Worm (Caenorhabditis elegans) whole organism, young adult: ENCODE measurements around the gene ZC13.2.

ENCODE experiments used
- B0261.1 ChIP-seq: sonication (generic microtip); optimal IDR thresholded peaks from 2 replicates; lab custom pipeline; 2016; ENCODE audit warnings: mild to moderate bottlenecking, missing genetic modification characterization, moderate library complexity, missing compliant biosample characterization
- C17E4.6 ChIP-seq: fragments of 200-800 bp; sonication (Bioruptor generic); IDR thresholded peaks from 2 replicates; pipeline ENCODE4 v1.3.6; 2022; ENCODE audit warnings: missing genetic modification reagents, missing genetic modification characterization, missing compliant biosample characterization
- F49E8.2 ChIP-seq: sonication (generic microtip); optimal IDR thresholded peaks from 3 replicates; lab custom pipeline; 2017; ENCODE audit warnings: missing genetic modification characterization, mild to moderate bottlenecking, missing compliant biosample characterization, antibody characterized with exemption, moderate library complexity; ENCODE audit not compliant: insufficient read depth
- F52B5.7 ChIP-seq: sonication (generic microtip); optimal IDR thresholded peaks from 2 replicates; lab custom pipeline; 2016; ENCODE audit warnings: mild to moderate bottlenecking, missing genetic modification characterization, missing compliant biosample characterization
- athp-1 ChIP-seq: sonication (generic microtip); optimal IDR thresholded peaks from 2 replicates; lab custom pipeline; 2017; ENCODE audit warnings: mild to moderate bottlenecking, missing genetic modification characterization, missing compliant biosample characterization
- cebp-1 ChIP-seq, 2 experiments: fragments of 200-800 bp in 1 of 2; sonication (Bioruptor generic) in 1 of 2; sonication (generic microtip) in 1 of 2; IDR thresholded peaks in 1 of 2; optimal IDR thresholded peaks in 1 of 2; 2 replicates each; pipeline versions ENCODE4 v1.3.6 to Lab custom; 2017 to 2022; ENCODE audit warnings: missing compliant biosample characterization in 2 of 2, missing genetic modification characterization in 2 of 2, mild to moderate bottlenecking in 1 of 2, missing genetic modification reagents in 1 of 2, moderate library complexity in 1 of 2
- egl-18 ChIP-seq: fragments of 200-800 bp; sonication (Bioruptor generic); IDR thresholded peaks from 2 replicates; pipeline ENCODE4 v1.3.6; 2022; ENCODE audit warnings: missing genetic modification reagents, missing genetic modification characterization, missing compliant biosample characterization
- hmg-20 ChIP-seq: fragments of 200-800 bp; sonication (Bioruptor generic); IDR thresholded peaks from 2 replicates; pipeline ENCODE4 v1.3.6; 2022; ENCODE audit warnings: missing genetic modification reagents, missing genetic modification characterization, missing compliant biosample characterization
- hrde-1 ChIP-seq: sonication (generic microtip); optimal IDR thresholded peaks from 2 replicates; lab custom pipeline; 2016; ENCODE audit warnings: missing genetic modification characterization, mild to moderate bottlenecking, missing compliant biosample characterization, moderate library complexity, missing genotype, missing genetic modification reagents, borderline replicate concordance
- hsf-1 ChIP-seq: fragments of 200-800 bp; sonication (Bioruptor generic); IDR thresholded peaks from 2 replicates; pipeline ENCODE4 v1.3.6; 2022; ENCODE audit warnings: missing genetic modification reagents, missing genetic modification characterization, missing compliant biosample characterization
- snpc-1.3 ChIP-seq: sonication (generic microtip); optimal IDR thresholded peaks from 2 replicates; lab custom pipeline; 2017; ENCODE audit warnings: missing genetic modification characterization, mild to moderate bottlenecking, missing compliant biosample characterization, antibody characterized with exemption, moderate library complexity, missing genotype, missing genetic modification reagents; ENCODE audit not compliant: insufficient read depth
- somi-1 ChIP-seq: fragments of 200-800 bp; sonication (Bioruptor generic); optimal IDR thresholded peaks from 2 replicates; lab custom pipeline; 2018; ENCODE audit warnings: mild to moderate bottlenecking, missing genetic modification characterization, missing compliant biosample characterization
- unc-130 ChIP-seq: sonication (generic microtip); optimal IDR thresholded peaks from 2 replicates; lab custom pipeline; 2016; ENCODE audit warnings: missing genetic modification reagents, missing genetic modification characterization, missing compliant biosample characterization
- unc-62 ChIP-seq: fragments of 150-350 bp; optimal IDR thresholded peaks from 2 replicates; lab custom pipeline; 2014; ENCODE audit warnings: missing biosample characterization, missing genetic modification reagents, missing genetic modification characterization

ce11 chrX:927632-928031 lies 47.2 kb downstream of the ZC13.2 start:
- TF ChIP-seq egl-18 (GFP tag; lab: Robert Waterston, UW) (no peak), athp-1 (tag; lab: Kevin White, UChicago) (no peak), hmg-20 (GFP tag; lab: Robert Waterston, UW) (no peak), hsf-1 (GFP tag; lab: Robert Waterston, UW) (no peak), B0261.1 (tag; lab: Kevin White, UChicago) (no peak), unc-130 (no peak), hrde-1 (no peak), somi-1 (GFP tag; lab: Kevin White, UChicago) (no peak), F49E8.2 (tag; lab: Kevin White, UChicago) (no peak), unc-62 (no peak), C17E4.6 (GFP tag; lab: Robert Waterston, UW) (no peak), F52B5.7 (tag; lab: Kevin White, UChicago) (no peak), cebp-1 (GFP tag; IDR thresholded peaks at IDR 0.05; lab: Robert Waterston, UW) (no peak), cebp-1 (tag; optimal IDR thresholded peaks at IDR 0.05; lab: Kevin White, UChicago) (no peak), snpc-1.3 (tag; lab: Kevin White, UChicago) (no peak)
